Worm (Caenorhabditis elegans) whole organism, L1 larva: ENCODE data around the gene hda-2.

Source experiments
- efl-1 ChIP-seq, 4 experiments: fragments of 150-350 bp; optimal IDR thresholded peaks in 3 of 4; peaks in 1 of 4; 1 replicate in 1 of 4; 2 replicates in 3 of 4; lab custom pipeline; 2014; ENCODE audit warnings: missing biosample characterization in 2 of 4, missing genetic modification characterization in 2 of 4, missing genetic modification reagents in 2 of 4
- ztf-4 ChIP-seq: fragments of 150-350 bp; optimal IDR thresholded peaks from 2 replicates; lab custom pipeline; 2014; ENCODE audit warnings: missing biosample characterization, missing genetic modification characterization

DNA sequence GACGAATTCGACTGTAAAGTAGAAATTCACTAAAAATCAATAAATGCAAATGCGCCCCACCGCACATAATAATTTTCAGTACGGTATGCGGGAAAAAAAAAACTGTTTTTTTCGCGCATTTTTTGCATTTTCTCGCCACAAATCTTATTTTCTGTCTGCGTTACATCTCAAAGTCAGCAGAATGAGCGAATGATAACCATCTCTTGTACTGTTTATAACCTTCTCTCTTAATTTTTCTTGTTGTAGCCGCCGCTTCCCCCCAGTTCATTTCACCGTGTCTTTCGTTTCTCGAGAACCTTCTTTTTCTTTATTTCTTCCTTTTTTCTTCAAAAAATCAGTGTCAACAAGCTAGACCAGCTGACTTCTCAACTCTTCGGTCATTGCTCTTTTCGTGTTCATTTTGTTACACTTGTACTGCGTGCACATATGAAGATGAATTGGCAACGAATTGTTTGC is 6.8 kb downstream of the hda-2 start:
- TF ChIP-seq efl-1 (optimal IDR thresholded peaks at IDR 0.05; lab: Kevin White, UChicago) = no peak
- TF ChIP-seq efl-1 (GFP tag; optimal IDR thresholded peaks at IDR 0.05 in 1 of 2; lab: Kevin White, UChicago) = no peak
- TF ChIP-seq ztf-4 (tag; lab: Kevin White, UChicago) = peak; percentile 16
